Worm (Caenorhabditis elegans) whole organism, L1 larva: ENCODE data around the gene T01C3.2.

Experiments
- C16A3.4 ChIP-seq: fragments of 150-350 bp; optimal IDR thresholded peaks from 2 replicates; lab custom pipeline; 2014; ENCODE audit warnings: missing biosample characterization, missing genetic modification characterization
- C34B4.2 ChIP-seq: sonication (generic microtip); optimal IDR thresholded peaks from 2 replicates; lab custom pipeline; 2017; ENCODE audit warnings: mild to moderate bottlenecking, missing genetic modification characterization, missing compliant biosample characterization
- blmp-1 ChIP-seq: fragments of 150-350 bp; optimal IDR thresholded peaks from 2 replicates; lab custom pipeline; 2014; ENCODE audit warnings: missing biosample characterization, missing genetic modification characterization
- ceh-8 ChIP-seq: fragments of 200-800 bp; sonication (Bioruptor generic); optimal IDR thresholded peaks from 2 replicates; lab custom pipeline; 2018; ENCODE audit warnings: mild to moderate bottlenecking, missing genetic modification characterization, moderate library complexity, missing compliant biosample characterization
- ceh-82 ChIP-seq, 3 experiments: fragments of 150-350 bp in 1 of 3; sonication (generic microtip) in 2 of 3; optimal IDR thresholded peaks; 2 replicates each; lab custom pipeline; 2014 to 2017; ENCODE audit warnings: missing biosample characterization in 3 of 3, missing genetic modification characterization in 3 of 3
- ceh-88 ChIP-seq: fragments of 200-800 bp; sonication (Bioruptor generic); IDR thresholded peaks from 2 replicates; pipeline ENCODE4 v1.3.6; 2022; ENCODE audit warnings: missing genetic modification characterization, missing compliant biosample characterization
- ceh-90 ChIP-seq: sonication (generic microtip); optimal IDR thresholded peaks from 2 replicates; lab custom pipeline; 2016; ENCODE audit warnings: missing genetic modification characterization, missing compliant biosample characterization
- ces-1 ChIP-seq: fragments of 150-350 bp; optimal IDR thresholded peaks from 2 replicates; lab custom pipeline; 2014; ENCODE audit warnings: missing biosample characterization, missing genetic modification reagents, missing genetic modification characterization
- dsc-1 ChIP-seq: sonication (generic microtip); optimal IDR thresholded peaks from 2 replicates; lab custom pipeline; 2016; ENCODE audit warnings: mild to moderate bottlenecking, missing genetic modification characterization, missing compliant biosample characterization
- efl-1 ChIP-seq, 4 experiments: fragments of 150-350 bp; optimal IDR thresholded peaks in 3 of 4; peaks in 1 of 4; 1 replicate in 1 of 4; 2 replicates in 3 of 4; lab custom pipeline; 2014; ENCODE audit warnings: missing biosample characterization in 2 of 4, missing genetic modification characterization in 2 of 4, missing genetic modification reagents in 2 of 4
- elt-2 ChIP-seq: sonication (generic microtip); optimal IDR thresholded peaks from 2 replicates; lab custom pipeline; 2016; ENCODE audit warnings: missing genetic modification characterization, mild to moderate bottlenecking, inconsistent platforms, missing compliant biosample characterization, missing genetic modification reagents
- elt-3 ChIP-seq, 6 experiments: fragments of 150-350 bp in 1 of 6; sonication (generic microtip); optimal IDR thresholded peaks; 2 replicates each; lab custom pipeline; 2017 to 2018; ENCODE audit warnings: missing biosample characterization in 6 of 6, missing genetic modification characterization in 6 of 6, inconsistent platforms in 1 of 6
- ets-5 ChIP-seq: fragments of 200-800 bp; sonication (Bioruptor generic); IDR thresholded peaks from 2 replicates; pipeline ENCODE4 v1.3.6; 2022; ENCODE audit warnings: missing genetic modification characterization, missing compliant biosample characterization
- fkh-8 ChIP-seq: sonication (generic microtip); optimal IDR thresholded peaks from 2 replicates; lab custom pipeline; 2016; ENCODE audit warnings: mild to moderate bottlenecking, missing genetic modification characterization, missing compliant biosample characterization
- hlh-17 ChIP-seq: fragments of 200-800 bp; sonication (Bioruptor generic); optimal IDR thresholded peaks from 2 replicates; lab custom pipeline; 2018; ENCODE audit warnings: missing genetic modification characterization, mild to moderate bottlenecking, missing compliant biosample characterization, moderate library complexity, borderline replicate concordance
- irx-1 ChIP-seq: sonication (generic microtip); optimal IDR thresholded peaks from 2 replicates; lab custom pipeline; 2016; ENCODE audit warnings: missing genetic modification characterization, missing compliant biosample characterization
- lin-39 ChIP-seq: fragments of 150-350 bp; optimal IDR thresholded peaks from 2 replicates; lab custom pipeline; 2014; ENCODE audit warnings: missing biosample characterization, missing genetic modification reagents, missing genetic modification characterization
- mab-9 ChIP-seq: fragments of 200-800 bp; sonication (Bioruptor generic); IDR thresholded peaks from 2 replicates; pipeline ENCODE4 v1.3.6; 2022; ENCODE audit warnings: missing genetic modification reagents, missing genetic modification characterization, missing compliant biosample characterization
- nhr-11 ChIP-seq: fragments of 150-350 bp; optimal IDR thresholded peaks from 2 replicates; lab custom pipeline; 2014; ENCODE audit warnings: missing biosample characterization, missing genetic modification characterization
- nhr-12 ChIP-seq: sonication (generic microtip); optimal IDR thresholded peaks from 2 replicates; lab custom pipeline; 2017; ENCODE audit warnings: missing biosample characterization, missing genetic modification characterization
- nhr-20 ChIP-seq: sonication (generic microtip); optimal IDR thresholded peaks from 2 replicates; lab custom pipeline; 2016; ENCODE audit warnings: mild to moderate bottlenecking, missing genetic modification characterization, missing compliant biosample characterization
- nhr-28 ChIP-seq: fragments of 150-350 bp; optimal IDR thresholded peaks from 2 replicates; lab custom pipeline; 2014; ENCODE audit warnings: missing biosample characterization, missing genetic modification characterization
- nhr-47 ChIP-seq: sonication (generic microtip); optimal IDR thresholded peaks from 2 replicates; lab custom pipeline; 2016; ENCODE audit warnings: mild to moderate bottlenecking, missing genetic modification characterization, moderate library complexity, missing compliant biosample characterization
- nhr-84 ChIP-seq: sonication (generic microtip); optimal IDR thresholded peaks from 2 replicates; lab custom pipeline; 2017; ENCODE audit warnings: missing biosample characterization, missing genetic modification characterization
- nhr-85 ChIP-seq: sonication (generic microtip); peaks from one replicate; lab custom pipeline; 2016; ENCODE audit warnings: missing genetic modification characterization, inconsistent platforms, missing compliant biosample characterization
- nhr-90 ChIP-seq: sonication (generic microtip); optimal IDR thresholded peaks from 2 replicates; lab custom pipeline; 2016; ENCODE audit warnings: mild to moderate bottlenecking, missing genetic modification characterization, missing compliant biosample characterization; ENCODE audit not compliant: poor library complexity
- pag-3 ChIP-seq: sonication (generic microtip); optimal IDR thresholded peaks from 2 replicates; lab custom pipeline; 2017; ENCODE audit warnings: missing genetic modification characterization, mild to moderate bottlenecking, missing compliant biosample characterization, antibody characterized with exemption, borderline replicate concordance; ENCODE audit not compliant: insufficient read depth
- pax-3 ChIP-seq: fragments of 200-800 bp; sonication (Bioruptor generic); optimal IDR thresholded peaks from 2 replicates; lab custom pipeline; 2018; ENCODE audit warnings: mild to moderate bottlenecking, missing genetic modification characterization, moderate library complexity, missing compliant biosample characterization
- rnt-1 ChIP-seq: sonication (generic microtip); optimal IDR thresholded peaks from 2 replicates; lab custom pipeline; 2016; ENCODE audit warnings: mild to moderate bottlenecking, missing genetic modification characterization, moderate library complexity, missing compliant biosample characterization
- skn-1 ChIP-seq: fragments of 150-350 bp; optimal IDR thresholded peaks from 2 replicates; lab custom pipeline; 2014; ENCODE audit warnings: missing biosample characterization, missing genetic modification characterization
- snu-23 ChIP-seq: sonication (generic microtip); optimal IDR thresholded peaks from 2 replicates; lab custom pipeline; 2016; ENCODE audit warnings: missing genetic modification characterization, missing compliant biosample characterization
- sox-4 ChIP-seq: sonication (generic microtip); optimal IDR thresholded peaks from 2 replicates; lab custom pipeline; 2016; ENCODE audit warnings: missing genetic modification characterization, missing compliant biosample characterization
- unc-86 ChIP-seq: sonication (generic microtip); optimal IDR thresholded peaks from 2 replicates; lab custom pipeline; 2016; ENCODE audit warnings: missing genetic modification characterization, missing compliant biosample characterization
- zag-1 ChIP-seq: fragments of 150-350 bp; optimal IDR thresholded peaks from 2 replicates; lab custom pipeline; 2014; ENCODE audit warnings: missing biosample characterization, missing genetic modification characterization
- zip-4 ChIP-seq: fragments of 200-800 bp; sonication (Bioruptor generic); optimal IDR thresholded peaks from 2 replicates; lab custom pipeline; 2018; ENCODE audit warnings: mild to moderate bottlenecking, missing genetic modification characterization, moderate library complexity, missing compliant biosample characterization
- ztf-4 ChIP-seq: fragments of 150-350 bp; optimal IDR thresholded peaks from 2 replicates; lab custom pipeline; 2014; ENCODE audit warnings: missing biosample characterization, missing genetic modification characterization

The T01C3.2 gene

ce11 chrV:14978205-14978751 lies 12.7 kb upstream of the T01C3.2 start, which contains the start of the genes grd-12 and F02D8.1:
grd-12 (plus strand) TSS chrV:14978505.
F02D8.1 (minus strand) TSS chrV:14978701.
- no peak for TF ChIP-seq nhr-47
- no peak for TF ChIP-seq nhr-20
- TF ChIP-seq pag-3 (tag; lab: Kevin White, UChicago) = no peak
- TF ChIP-seq snu-23 (GFP tag; lab: Kevin White, UChicago) = no peak
- TF ChIP-seq C34B4.2 (tag; lab: Kevin White, UChicago) = no peak
- TF ChIP-seq ets-5 (GFP tag; lab: Robert Waterston, UW) = no peak
- TF ChIP-seq nhr-11 (tag; lab: Kevin White, UChicago) = no peak
- TF ChIP-seq ces-1 (GFP tag; lab: Kevin White, UChicago) = no peak
- no peak for TF ChIP-seq zag-1
- no peak for TF ChIP-seq elt-3 (tag; optimal IDR thresholded peaks at IDR 0.05; lab: Kevin White, UChicago)
- no peak for TF ChIP-seq hlh-17 (GFP tag; lab: Kevin White, UChicago)
- TF ChIP-seq nhr-12 (tag; lab: Kevin White, UChicago) = no peak
- TF ChIP-seq elt-2 (tag; lab: Kevin White, UChicago) = no peak
- TF ChIP-seq nhr-84 = no peak
- TF ChIP-seq mab-9 = no peak

ce11 chrV:14979937-14980336 lies 11.0 kb upstream of the T01C3.2 start, which contains the start of gene xbx-1:
xbx-1 (plus strand) TSS chrV:14980237.
- TF ChIP-seq sox-4 (tag; lab: Kevin White, UChicago) (no peak), fkh-8 (tag; lab: Kevin White, UChicago) (peak; percentile 19), ets-5 (GFP tag; lab: Robert Waterston, UW) (no peak), ces-1 (GFP tag; lab: Kevin White, UChicago) (no peak), blmp-1 (tag; lab: Kevin White, UChicago) (no peak)

ce11 chrV:14984593-14984992 lies 6.4 kb upstream of the T01C3.2 start, which contains the start of gene F02D8.4:
F02D8.4 (plus strand) TSS chrV:14984893.
- TF ChIP-seq rnt-1 (tag; lab: Kevin White, UChicago) (peak; percentile 29), blmp-1 (tag; lab: Kevin White, UChicago) (peak; percentile 44), ceh-82 (tag; optimal IDR thresholded peaks at IDR 0.05; lab: Kevin White, UChicago) (no peak), efl-1 (optimal IDR thresholded peaks at IDR 0.05; lab: Kevin White, UChicago) (no peak), efl-1 (GFP tag; optimal IDR thresholded peaks at IDR 0.05 in 1 of 2; lab: Kevin White, UChicago) (peak in 1 of 2 experiments; percentile 51)

ce11 chrV:14991489-14991888 lies 521 bp downstream of the T01C3.2 start:
- TF ChIP-seq ces-1 (GFP tag; lab: Kevin White, UChicago) (no peak), efl-1 (optimal IDR thresholded peaks at IDR 0.05; lab: Kevin White, UChicago) (no peak), efl-1 (GFP tag; optimal IDR thresholded peaks at IDR 0.05 in 1 of 2; lab: Kevin White, UChicago) (peak in 1 of 2 experiments; percentile 45), ceh-8 (no peak), nhr-28 (no peak), nhr-20 (no peak)
- TF ChIP-seq, all 84 proteins: peak for 1

ce11 chrV:14992627-14993117 lies 1.7 kb downstream of the T01C3.2 start, which contains the start of gene T01C3.3:
T01C3.3 (minus strand) TSS chrV:14992677.
- TF ChIP-seq elt-3 (tag; optimal IDR thresholded peaks at IDR 0.05; lab: Kevin White, UChicago) (no peak), mab-9 (no peak), unc-86 (tag; lab: Kevin White, UChicago) (no peak), irx-1 (no peak), lin-39 (tag; lab: Kevin White, UChicago) (no peak), pax-3 (tag; lab: Kevin White, UChicago) (no peak), skn-1 (no peak), ceh-90 (no peak), snu-23 (GFP tag; lab: Kevin White, UChicago) (no peak), nhr-90 (no peak), dsc-1 (tag; lab: Kevin White, UChicago) (no peak), nhr-11 (tag; lab: Kevin White, UChicago) (no peak), zip-4 (GFP tag; lab: Kevin White, UChicago) (no peak), ceh-88 (GFP tag; lab: Robert Waterston, UW) (no peak), ztf-4 (no peak), nhr-85 (tag; lab: Kevin White, UChicago) (no peak), C16A3.4 (tag; lab: Kevin White, UChicago) (no peak)
